Worm (Caenorhabditis elegans): Measurements from ENCODE around the gene nhx-6.

nhx-6 gene

ce11 chrII:1666025-1666424, 4.6 kb upstream of the nhx-6 start, which contains the start of gene srlf-29:
srlf-29 (plus strand) TSS chrII:1666325.
- TF ChIP-seq drap-1 (GFP tag; optimal IDR thresholded peaks at IDR 0.05) (no peak), nhr-2 (tag; optimal IDR thresholded peaks at IDR 0.05) (no peak), ceh-39 (tag; optimal IDR thresholded peaks at IDR 0.05) (no peak), hlh-1 (tag; optimal IDR thresholded peaks at IDR 0.05) (no peak), lin-32 (GFP tag; optimal IDR thresholded peaks at IDR 0.05) (no peak), tbx-8 (GFP tag; optimal IDR thresholded peaks at IDR 0.05) (no peak)

DNA sequence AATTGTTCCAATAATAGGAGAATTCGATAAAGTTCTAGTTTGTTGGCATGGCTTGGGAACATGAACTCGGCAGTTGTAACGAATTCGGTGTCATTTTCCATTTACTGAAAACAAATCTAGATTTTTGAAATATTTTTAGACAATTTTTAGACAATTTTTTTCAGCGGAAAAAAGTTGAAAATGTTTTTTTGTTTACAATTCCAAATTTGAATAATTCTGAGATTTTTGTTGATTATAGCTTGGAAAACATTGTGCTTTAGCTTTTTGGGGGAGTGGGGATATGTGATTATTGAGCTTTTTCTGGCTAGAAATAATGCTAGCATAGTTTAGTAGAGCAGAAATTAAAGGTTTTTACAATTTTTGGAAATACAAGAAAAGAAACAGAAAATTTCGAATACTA, 1.7 kb upstream of the nhx-6 start, which contains the start of gene srw-97:
Gene srw-97 (minus strand): TSS at position 101 of the 400 bp plus-strand sequence.
- no peak for TF ChIP-seq ceh-39 (tag; optimal IDR thresholded peaks at IDR 0.05)
- no peak for TF ChIP-seq drap-1 (GFP tag; optimal IDR thresholded peaks at IDR 0.05)
- TF ChIP-seq elt-3 (tag; optimal IDR thresholded peaks at IDR 0.05) = no peak
- no peak for TF ChIP-seq mep-1 (tag; optimal IDR thresholded peaks at IDR 0.05)
- no peak for TF ChIP-seq ceh-83 (GFP tag; optimal IDR thresholded peaks at IDR 0.05)
- no peak for TF ChIP-seq unc-39 (tag; optimal IDR thresholded peaks at IDR 0.05)
- no peak for TF ChIP-seq zip-8 (tag; optimal IDR thresholded peaks at IDR 0.05)
- no peak for TF ChIP-seq snpc-4 (tag; optimal IDR thresholded peaks at IDR 0.05)
- no peak for TF ChIP-seq blmp-1 (tag; optimal IDR thresholded peaks at IDR 0.05)
- no peak for TF ChIP-seq tbx-8 (GFP tag; optimal IDR thresholded peaks at IDR 0.05)
- TF ChIP-seq nhr-12 (tag; optimal IDR thresholded peaks at IDR 0.05) = no peak
- no peak for TF ChIP-seq unc-120 (tag; optimal IDR thresholded peaks at IDR 0.05; ENCODE audit: poor library complexity, severe bottlenecking)
- TF ChIP-seq sem-2 (GFP tag; optimal IDR thresholded peaks at IDR 0.05) = no peak
- no peak for TF ChIP-seq ham-2 (GFP tag; optimal IDR thresholded peaks at IDR 0.05)
- TF ChIP-seq nhr-28 (tag; optimal IDR thresholded peaks at IDR 0.05) = no peak
- TF ChIP-seq ztf-11 (tag; optimal IDR thresholded peaks at IDR 0.05) = no peak

DNA sequence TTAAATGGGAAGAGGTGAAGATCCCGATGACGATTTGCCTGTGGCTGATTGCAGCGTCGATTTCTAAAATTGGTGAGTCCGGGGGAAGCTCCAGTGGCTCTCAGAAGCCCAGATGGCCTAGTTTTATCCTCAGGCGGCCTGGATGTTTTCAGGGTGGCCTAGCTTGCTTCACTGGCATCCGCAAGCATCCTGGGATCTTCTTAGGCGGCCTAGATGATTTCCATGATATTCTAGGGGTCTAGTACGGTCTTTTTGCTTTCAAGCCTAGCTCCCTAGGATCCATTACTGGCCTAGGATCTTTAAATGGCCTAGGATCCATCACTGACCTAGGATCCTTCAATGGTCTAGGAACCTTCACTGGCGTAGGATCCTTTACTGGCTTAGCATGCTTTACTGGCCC, 356 bp downstream of the nhx-6 start:
- no peak for TF ChIP-seq nhr-2 (tag; optimal IDR thresholded peaks at IDR 0.05)
- TF ChIP-seq blmp-1 (tag; optimal IDR thresholded peaks at IDR 0.05) = no peak
- no peak for TF ChIP-seq unc-120 (tag; optimal IDR thresholded peaks at IDR 0.05; ENCODE audit: poor library complexity, severe bottlenecking)
- no peak for TF ChIP-seq tbx-8 (GFP tag; optimal IDR thresholded peaks at IDR 0.05)
- no peak for TF ChIP-seq pha-4 (tag; optimal IDR thresholded peaks at IDR 0.05)
- TF ChIP-seq elt-1 (tag; optimal IDR thresholded peaks at IDR 0.05; ENCODE audit: borderline replicate concordance, insufficient read depth) = no peak
- no peak for TF ChIP-seq lsy-2 (tag; optimal IDR thresholded peaks at IDR 0.05)
- no peak for TF ChIP-seq elt-3 (tag; optimal IDR thresholded peaks at IDR 0.05)
- TF ChIP-seq nhr-28 (tag; optimal IDR thresholded peaks at IDR 0.05) = no peak
- no peak for TF ChIP-seq lin-32 (GFP tag; optimal IDR thresholded peaks at IDR 0.05)
- TF ChIP-seq bed-3 (GFP tag; optimal IDR thresholded peaks at IDR 0.05) = no peak
- TF ChIP-seq M03D4.4 (tag; optimal IDR thresholded peaks at IDR 0.05) = no peak
- TF ChIP-seq nhr-12 (tag; optimal IDR thresholded peaks at IDR 0.05) = no peak
- no peak for TF ChIP-seq ztf-11 (tag; optimal IDR thresholded peaks at IDR 0.05)

DNA sequence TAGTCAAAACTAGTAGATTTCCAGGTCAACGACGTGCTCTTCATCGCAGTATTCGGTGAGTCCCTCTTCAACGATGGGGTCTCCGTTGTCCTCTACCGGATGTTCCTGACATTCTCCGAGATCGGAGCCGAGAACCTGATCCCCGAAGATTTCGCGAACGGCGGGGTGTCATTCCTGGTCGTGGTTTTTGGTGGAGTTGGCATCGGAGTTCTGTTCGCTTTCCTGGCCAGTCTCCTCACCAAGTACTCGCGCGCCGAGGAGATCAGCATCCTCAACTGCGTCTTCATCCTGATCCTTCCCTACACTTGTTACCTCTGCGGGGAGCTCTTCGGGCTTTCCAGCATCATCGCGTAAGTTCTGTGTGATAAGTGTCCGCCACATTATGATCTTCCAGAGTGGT, 2.0 kb downstream of the nhx-6 start:
- TF ChIP-seq snpc-4 (tag; optimal IDR thresholded peaks at IDR 0.05) (no peak), unc-120 (tag; optimal IDR thresholded peaks at IDR 0.05; ENCODE audit: poor library complexity, severe bottlenecking) (no peak), hlh-1 (tag; optimal IDR thresholded peaks at IDR 0.05) (no peak), ceh-83 (GFP tag; optimal IDR thresholded peaks at IDR 0.05) (no peak), mep-1 (tag; optimal IDR thresholded peaks at IDR 0.05) (no peak), pha-4 (tag; optimal IDR thresholded peaks at IDR 0.05) (no peak), lsy-2 (tag; optimal IDR thresholded peaks at IDR 0.05) (no peak), ham-2 (GFP tag; optimal IDR thresholded peaks at IDR 0.05) (no peak), nhr-2 (tag; optimal IDR thresholded peaks at IDR 0.05) (no peak), ceh-39 (tag; optimal IDR thresholded peaks at IDR 0.05) (no peak), nhr-28 (tag; optimal IDR thresholded peaks at IDR 0.05) (no peak)

ce11 chrII:1676088-1676487, 5.5 kb downstream of the nhx-6 start, which contains the start of gene fbxb-17:
fbxb-17 (plus strand) TSS chrII:1676388.
- TF ChIP-seq drap-1 (GFP tag; optimal IDR thresholded peaks at IDR 0.05) = no peak
- TF ChIP-seq mep-1 (tag; optimal IDR thresholded peaks at IDR 0.05) = no peak
- TF ChIP-seq ceh-39 (tag; optimal IDR thresholded peaks at IDR 0.05) = no peak
- no peak for TF ChIP-seq ham-2 (GFP tag; optimal IDR thresholded peaks at IDR 0.05)
- no peak for TF ChIP-seq tbx-8 (GFP tag; optimal IDR thresholded peaks at IDR 0.05)
- no peak for TF ChIP-seq elt-1 (tag; optimal IDR thresholded peaks at IDR 0.05; ENCODE audit: borderline replicate concordance, insufficient read depth)

DNA sequence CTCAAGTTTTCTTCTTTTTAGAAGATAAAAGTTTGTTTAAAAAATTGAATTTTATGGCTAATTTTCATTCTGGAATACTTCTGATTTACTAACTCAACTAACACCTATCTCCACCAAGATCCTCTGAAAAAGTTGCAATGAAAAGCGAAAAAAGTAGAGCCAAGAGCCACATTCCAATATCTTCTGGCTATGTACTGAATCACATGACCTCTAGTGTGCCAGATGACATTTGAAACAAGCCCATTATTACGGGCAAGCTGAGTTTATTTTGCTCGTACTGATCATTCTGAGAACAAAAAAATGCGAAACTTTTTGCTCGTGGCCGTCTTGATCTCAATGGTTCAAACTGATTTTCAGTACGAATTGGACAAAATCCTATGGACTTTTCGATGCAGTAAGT, 8.5 kb downstream of the nhx-6 start, which contains the start of gene irld-36:
Gene irld-36 (plus strand): TSS at position 301 of the 400 bp plus-strand sequence.
- TF ChIP-seq bed-3 (GFP tag; optimal IDR thresholded peaks at IDR 0.05) (no peak), pha-4 (tag; optimal IDR thresholded peaks at IDR 0.05) (no peak), lin-32 (GFP tag; optimal IDR thresholded peaks at IDR 0.05) (no peak), flh-1 (GFP tag; optimal IDR thresholded peaks at IDR 0.05) (no peak)

Data from whole organism, mixed stage, embryonic.